Worm (Caenorhabditis elegans) whole organism, L3 larva: ENCODE results near the gene F46C5.4.
A peak's percentile ranks its signal among the peaks of the same experiment; 100 is the strongest.

ENCODE experiments used
- R02D3.7 ChIP-seq: fragments of 150-350 bp; optimal IDR thresholded peaks from 2 replicates; lab custom pipeline; 2014; ENCODE audit warnings: missing biosample characterization, missing genetic modification characterization
- ZK546.5 ChIP-seq: sonication (generic microtip); optimal IDR thresholded peaks from 2 replicates; lab custom pipeline; 2017; ENCODE audit warnings: missing biosample characterization, missing genetic modification characterization
- aly-2 ChIP-seq: fragments of 150-350 bp; optimal IDR thresholded peaks from 2 replicates; lab custom pipeline; 2014; ENCODE audit warnings: missing biosample characterization, missing genetic modification characterization
- ama-1 ChIP-seq: fragments of 150-350 bp; optimal IDR thresholded peaks from 2 replicates; lab custom pipeline; 2018
- ceh-28 ChIP-seq: fragments of 150-350 bp; optimal IDR thresholded peaks from 2 replicates; lab custom pipeline; 2014; ENCODE audit warnings: missing biosample characterization, missing genetic modification reagents, missing genetic modification characterization
- ceh-9 ChIP-seq: sonication (generic microtip); optimal IDR thresholded peaks from 2 replicates; lab custom pipeline; 2018; ENCODE audit warnings: missing biosample characterization, missing genetic modification characterization
- egl-27 ChIP-seq: sonication (generic microtip); optimal IDR thresholded peaks from 4 replicates; lab custom pipeline; 2017; ENCODE audit warnings: missing biosample characterization, missing genetic modification reagents, missing genetic modification characterization
- elt-1 ChIP-seq: fragments of 150-350 bp; optimal IDR thresholded peaks from 2 replicates; lab custom pipeline; 2014; ENCODE audit warnings: missing biosample characterization, missing genetic modification characterization
- elt-3 ChIP-seq, 3 experiments: fragments of 150-350 bp in 1 of 3; sonication (generic microtip) in 2 of 3; optimal IDR thresholded peaks; 2 replicates in 2 of 3; 4 replicates in 1 of 3; lab custom pipeline; 2014 to 2017; ENCODE audit warnings: missing biosample characterization in 3 of 3, missing genetic modification characterization in 3 of 3
- eor-1 ChIP-seq, 2 experiments: fragments of 150-350 bp; optimal IDR thresholded peaks; 2 replicates each; lab custom pipeline; 2014 to 2018; ENCODE audit warnings: missing biosample characterization in 2 of 2, missing genetic modification characterization in 2 of 2
- fkh-10 ChIP-seq: sonication (generic microtip); optimal IDR thresholded peaks from 2 replicates; lab custom pipeline; 2017; ENCODE audit warnings: missing biosample characterization, missing genetic modification reagents, missing genetic modification characterization
- fos-1 ChIP-seq: fragments of 150-350 bp; optimal IDR thresholded peaks from 2 replicates; lab custom pipeline; 2014; ENCODE audit warnings: missing biosample characterization, missing genetic modification characterization
- hmg-11 ChIP-seq: sonication (generic microtip); optimal IDR thresholded peaks from 2 replicates; lab custom pipeline; 2016; ENCODE audit warnings: missing genetic modification characterization, missing compliant biosample characterization
- jun-1 ChIP-seq: fragments of 150-350 bp; optimal IDR thresholded peaks from 2 replicates; lab custom pipeline; 2014; ENCODE audit warnings: missing biosample characterization, missing genetic modification reagents, missing genetic modification characterization
- lin-15B ChIP-seq: fragments of 150-350 bp; optimal IDR thresholded peaks from 2 replicates; lab custom pipeline; 2014; ENCODE audit warnings: missing biosample characterization, missing genetic modification characterization
- lin-39 ChIP-seq: fragments of 150-350 bp; optimal IDR thresholded peaks from 2 replicates; lab custom pipeline; 2018; ENCODE audit warnings: missing biosample characterization, missing genetic modification reagents, missing genetic modification characterization
- mdl-1 ChIP-seq: fragments of 150-350 bp; optimal IDR thresholded peaks from 2 replicates; lab custom pipeline; 2014; ENCODE audit warnings: missing biosample characterization, missing genetic modification characterization
- nfya-1 ChIP-seq: sonication (generic microtip); optimal IDR thresholded peaks from 2 replicates; lab custom pipeline; 2017; ENCODE audit warnings: missing genetic modification characterization, mild to moderate bottlenecking, missing compliant biosample characterization, antibody characterized with exemption, moderate library complexity; ENCODE audit not compliant: insufficient read depth
- nhr-11 ChIP-seq: fragments of 150-350 bp; optimal IDR thresholded peaks from 2 replicates; lab custom pipeline; 2014; ENCODE audit warnings: missing biosample characterization, missing genetic modification characterization
- nhr-23 ChIP-seq: fragments of 150-350 bp; optimal IDR thresholded peaks from 2 replicates; lab custom pipeline; 2014; ENCODE audit warnings: missing biosample characterization, missing genetic modification reagents, missing genetic modification characterization
- nhr-237 ChIP-seq: fragments of 150-350 bp; optimal IDR thresholded peaks from 2 replicates; lab custom pipeline; 2014; ENCODE audit warnings: missing biosample characterization, missing genetic modification characterization
- nhr-25 ChIP-seq: sonication (generic microtip); optimal IDR thresholded peaks from 2 replicates; lab custom pipeline; 2017; ENCODE audit warnings: missing biosample characterization, missing genetic modification characterization
- nhr-28 ChIP-seq: fragments of 150-350 bp; optimal IDR thresholded peaks from 2 replicates; lab custom pipeline; 2014; ENCODE audit warnings: missing biosample characterization, missing genetic modification characterization
- nhr-43 ChIP-seq: sonication (generic microtip); optimal IDR thresholded peaks from 2 replicates; lab custom pipeline; 2016; ENCODE audit warnings: mild to moderate bottlenecking, missing genetic modification characterization, missing compliant biosample characterization; ENCODE audit not compliant: poor library complexity, severe bottlenecking
- nhr-76 ChIP-seq: fragments of 150-350 bp; sonication (generic microtip); optimal IDR thresholded peaks from 5 replicates; lab custom pipeline; 2014; ENCODE audit warnings: missing biosample characterization, missing genetic modification characterization
- nhr-77 ChIP-seq: fragments of 150-350 bp; optimal IDR thresholded peaks from 2 replicates; lab custom pipeline; 2014; ENCODE audit warnings: missing biosample characterization, missing genetic modification characterization
- skn-1 ChIP-seq: fragments of 150-350 bp; optimal IDR thresholded peaks from 2 replicates; lab custom pipeline; 2014; ENCODE audit warnings: missing biosample characterization, missing genetic modification characterization
- snpc-4 ChIP-seq: fragments of 150-350 bp; optimal IDR thresholded peaks from 2 replicates; lab custom pipeline; 2014; ENCODE audit warnings: missing biosample characterization, missing genetic modification characterization
- tbx-2 ChIP-seq: sonication (generic microtip); optimal IDR thresholded peaks from 2 replicates; lab custom pipeline; 2016; ENCODE audit warnings: mild to moderate bottlenecking, missing genetic modification characterization, missing compliant biosample characterization
- unc-39 ChIP-seq: sonication (generic microtip); optimal IDR thresholded peaks from 4 replicates; lab custom pipeline; 2017; ENCODE audit warnings: missing biosample characterization, missing genetic modification characterization
- unc-62 ChIP-seq: fragments of 150-350 bp; sonication (generic microtip); optimal IDR thresholded peaks from 4 replicates; lab custom pipeline; 2014; ENCODE audit warnings: missing biosample characterization, missing genetic modification reagents, missing genetic modification characterization
- zag-1 ChIP-seq: fragments of 150-350 bp; optimal IDR thresholded peaks from 2 replicates; lab custom pipeline; 2014; ENCODE audit warnings: missing biosample characterization, missing genetic modification characterization
- ztf-4 ChIP-seq: fragments of 150-350 bp; optimal IDR thresholded peaks from 2 replicates; lab custom pipeline; 2014; ENCODE audit warnings: missing biosample characterization, missing genetic modification characterization

The F46C5.4 gene

ce11 chrII:8814231-8814630 is 21.6 kb upstream of the F46C5.4 start:
- no peak for TF ChIP-seq ceh-28 (tag; lab: Kevin White, UChicago)
- TF ChIP-seq nhr-43 (tag; lab: Kevin White, UChicago) = peak; percentile 25
- peak in 1 of 3 experiments; percentile 20 for TF ChIP-seq elt-3 (tag; optimal IDR thresholded peaks at IDR 0.05; lab: Kevin White, UChicago)

ce11 chrII:8817225-8817624 is 18.7 kb upstream of the F46C5.4 start:
- TF ChIP-seq unc-39 (tag; lab: Kevin White, UChicago) (no peak), hmg-11 (tag; lab: Kevin White, UChicago) (no peak), nhr-43 (tag; lab: Kevin White, UChicago) (peak; percentile 33), snpc-4 (tag; lab: Kevin White, UChicago) (no peak), nhr-237 (no peak), ztf-4 (tag; lab: Kevin White, UChicago) (no peak), nhr-76 (no peak), elt-1 (no peak), eor-1 (tag; optimal IDR thresholded peaks at IDR 0.05; lab: Kevin White, UChicago) (no peak), ama-1 (lab: Kevin White, UChicago) (no peak), ceh-9 (no peak), nhr-28 (tag; lab: Kevin White, UChicago) (no peak), nhr-23 (tag; lab: Kevin White, UChicago) (peak; percentile 43), nhr-11 (tag; lab: Kevin White, UChicago) (no peak), R02D3.7 (tag; lab: Kevin White, UChicago) (no peak), fkh-10 (no peak), lin-15B (tag; lab: Kevin White, UChicago) (no peak), nhr-25 (peak; percentile 49), skn-1 (tag; lab: Kevin White, UChicago) (no peak), aly-2 (tag; lab: Kevin White, UChicago) (no peak), egl-27 (no peak)

ce11 chrII:8818257-8818656 is 17.6 kb upstream of the F46C5.4 start:
- TF ChIP-seq ZK546.5 (tag; lab: Kevin White, UChicago) (no peak), eor-1 (tag; optimal IDR thresholded peaks at IDR 0.05; lab: Kevin White, UChicago) (no peak), lin-39 (no peak), ceh-28 (tag; lab: Kevin White, UChicago) (no peak), tbx-2 (peak; percentile 8), nhr-43 (tag; lab: Kevin White, UChicago) (peak; percentile 98), nhr-25 (peak; percentile 87), mdl-1 (peak; percentile 27), egl-27 (peak; percentile 35), jun-1 (tag; lab: Kevin White, UChicago) (no peak), elt-3 (tag; optimal IDR thresholded peaks at IDR 0.05; lab: Kevin White, UChicago) (peak in 2 of 3 experiments; percentile 39 to 62), fkh-10 (no peak), ama-1 (lab: Kevin White, UChicago) (peak; percentile 68), unc-62 (GFP tag; lab: Kevin White, UChicago) (no peak), nhr-23 (tag; lab: Kevin White, UChicago) (peak; percentile 70), zag-1 (no peak)

- TF ChIP-seq R02D3.7 (tag; lab: Kevin White, UChicago) = no peak
- no peak for TF ChIP-seq snpc-4 (tag; lab: Kevin White, UChicago)
- no peak for TF ChIP-seq nhr-77 (tag; lab: Kevin White, UChicago)
- no peak for TF ChIP-seq nhr-11 (tag; lab: Kevin White, UChicago)
- no peak for TF ChIP-seq nfya-1 (tag; lab: Kevin White, UChicago)
- no peak for TF ChIP-seq fos-1 (tag; lab: Kevin White, UChicago)
- peak; percentile 9 for TF ChIP-seq nhr-28 (tag; lab: Kevin White, UChicago)
- TF ChIP-seq nhr-25 = peak; percentile 49
- no peak for TF ChIP-seq lin-15B (tag; lab: Kevin White, UChicago)
- TF ChIP-seq nhr-43 (tag; lab: Kevin White, UChicago) = peak; percentile 88
- TF ChIP-seq fkh-10 = no peak
- TF ChIP-seq eor-1 (tag; optimal IDR thresholded peaks at IDR 0.05; lab: Kevin White, UChicago) = no peak
- TF ChIP-seq ama-1 (lab: Kevin White, UChicago) = no peak
- TF ChIP-seq lin-39 = no peak
- peak; percentile 69 for TF ChIP-seq nhr-23 (tag; lab: Kevin White, UChicago)
Measured at ce11 chrII:8818978-8819896, 16.6 kb upstream of the F46C5.4 start, which contains the start of gene F46C5.10. F46C5.10 (minus strand) TSS chrII:8819028.
